Fruit fly (Drosophila melanogaster) whole organism, embryonic: ENCODE data around the gene pHCl-1.

Source experiments
- Antp ChIP-seq: fragments of 200-800 bp; sonication (Bioruptor generic); optimal IDR thresholded peaks from 3 replicates; lab custom pipeline; 2016; ENCODE audit warnings: missing biosample characterization, missing genetic modification characterization
- Atf3 ChIP-seq: fragments of 200-800 bp; sonication (Bioruptor generic); optimal IDR thresholded peaks from 3 replicates; lab custom pipeline; 2016; ENCODE audit warnings: missing biosample characterization, missing genetic modification characterization
- CG10267 ChIP-seq: fragments of 200-800 bp; sonication (Bioruptor generic); optimal IDR thresholded peaks from 2 replicates; lab custom pipeline; 2018; ENCODE audit warnings: missing biosample characterization, mild to moderate bottlenecking, missing genetic modification characterization, moderate library complexity
- CG10654 ChIP-seq: fragments of 200-800 bp; sonication (Bioruptor generic); optimal IDR thresholded peaks from 2 replicates; lab custom pipeline; 2016; ENCODE audit warnings: missing biosample characterization, missing genetic modification characterization
- CG11695 ChIP-seq: fragments of 200-800 bp; sonication (Bioruptor generic); IDR thresholded peaks from 3 replicates; pipeline ENCODE4 v1.3.6; 2022; ENCODE audit warnings: missing biosample characterization, missing genetic modification characterization
- CG12104 ChIP-seq: fragments of 200-800 bp; sonication (Bioruptor generic); optimal IDR thresholded peaks from 3 replicates; lab custom pipeline; 2016; ENCODE audit warnings: missing biosample characterization, missing genetic modification characterization
- CG13424 ChIP-seq: fragments of 200-800 bp; sonication (Bioruptor generic); optimal IDR thresholded peaks from 2 replicates; lab custom pipeline; 2019; ENCODE audit warnings: missing biosample characterization, mild to moderate bottlenecking, missing genetic modification characterization, moderate library complexity
- CG13775 ChIP-seq: fragments of 200-800 bp; sonication (Bioruptor generic); optimal IDR thresholded peaks from 3 replicates; lab custom pipeline; 2017; ENCODE audit warnings: missing biosample characterization, mild to moderate bottlenecking, missing genetic modification characterization
- CG14050 ChIP-seq: fragments of 200-800 bp; sonication (Bioruptor generic); IDR thresholded peaks from 3 replicates; pipeline ENCODE4 v1.3.6; 2022; ENCODE audit warnings: missing biosample characterization, missing genetic modification characterization
- CG14667 ChIP-seq: fragments of 200-800 bp; sonication (Bioruptor generic); IDR thresholded peaks from 2 replicates; pipeline ENCODE4 v1.3.6; 2022; ENCODE audit warnings: missing biosample characterization, missing genetic modification characterization
- CG14860 ChIP-seq: fragments of 200-800 bp; sonication (Bioruptor generic); IDR thresholded peaks from 3 replicates; pipeline ENCODE4 v1.3.6; 2022; ENCODE audit warnings: missing biosample characterization, missing genetic modification characterization; ENCODE audit not compliant: partially characterized antibody
- CG15696 ChIP-seq: fragments of 200-800 bp; sonication (Bioruptor generic); optimal IDR thresholded peaks from 2 replicates; lab custom pipeline; 2019; ENCODE audit warnings: missing biosample characterization, mild to moderate bottlenecking, missing genetic modification characterization, moderate library complexity
- CG16863 ChIP-seq: fragments of 200-800 bp; sonication (Bioruptor generic); optimal IDR thresholded peaks from 3 replicates; lab custom pipeline; 2016; ENCODE audit warnings: missing biosample characterization, missing genetic modification characterization
- CG2116 ChIP-seq: fragments of 200-800 bp; sonication (Bioruptor generic); optimal IDR thresholded peaks from 3 replicates; lab custom pipeline; 2018; ENCODE audit warnings: missing biosample characterization, mild to moderate bottlenecking, missing genetic modification characterization
- CG2712 ChIP-seq: fragments of 200-800 bp; optimal IDR thresholded peaks from 3 replicates; lab custom pipeline; 2019; ENCODE audit warnings: missing biosample characterization, mild to moderate bottlenecking, missing genetic modification characterization, moderate library complexity
- CG2875 ChIP-seq: fragments of 200-800 bp; sonication (Bioruptor generic); optimal IDR thresholded peaks from 2 replicates; lab custom pipeline; 2017; ENCODE audit warnings: missing biosample characterization, mild to moderate bottlenecking, missing genetic modification characterization, missing genetic modification reagents
- CG30403 ChIP-seq: fragments of 200-800 bp; sonication (Bioruptor generic); optimal IDR thresholded peaks from 3 replicates; lab custom pipeline; 2016; ENCODE audit warnings: missing biosample characterization, missing genetic modification characterization
- CG3847 ChIP-seq: fragments of 200-800 bp; sonication (Bioruptor generic); IDR thresholded peaks from 2 replicates; pipeline ENCODE4 v1.3.6; 2022; ENCODE audit warnings: missing biosample characterization, missing genetic modification characterization
- CG4282 ChIP-seq: fragments of 200-800 bp; sonication (Bioruptor generic); optimal IDR thresholded peaks from 2 replicates; lab custom pipeline; 2016; ENCODE audit warnings: missing biosample characterization, missing genetic modification characterization
- CG4707 ChIP-seq: fragments of 200-800 bp; sonication (Bioruptor generic); optimal IDR thresholded peaks from 2 replicates; lab custom pipeline; 2018; ENCODE audit warnings: missing biosample characterization, mild to moderate bottlenecking, missing genetic modification characterization, moderate library complexity
- CG4820 ChIP-seq: fragments of 200-800 bp; sonication (Bioruptor generic); optimal IDR thresholded peaks from 3 replicates; lab custom pipeline; 2016; ENCODE audit warnings: missing biosample characterization, missing genetic modification characterization
- CG5180 ChIP-seq: fragments of 200-800 bp; sonication (Bioruptor generic); optimal IDR thresholded peaks from 3 replicates; lab custom pipeline; 2017; ENCODE audit warnings: missing biosample characterization, missing genetic modification characterization, mild to moderate bottlenecking, moderate library complexity, missing genetic modification reagents
- CG7556 ChIP-seq: fragments of 200-800 bp; sonication (Bioruptor generic); optimal IDR thresholded peaks from 2 replicates; lab custom pipeline; 2017; ENCODE audit warnings: missing biosample characterization, mild to moderate bottlenecking, missing genetic modification characterization
- CG7786 ChIP-seq: fragments of 200-800 bp; sonication (Bioruptor generic); optimal IDR thresholded peaks from 2 replicates; lab custom pipeline; 2016; ENCODE audit warnings: missing biosample characterization, missing genetic modification characterization
- CG8281 ChIP-seq: fragments of 200-800 bp; sonication (Bioruptor generic); optimal IDR thresholded peaks from 2 replicates; lab custom pipeline; 2018; ENCODE audit warnings: missing biosample characterization, mild to moderate bottlenecking, missing genetic modification characterization, moderate library complexity
- CG9609 ChIP-seq: fragments of 200-800 bp; sonication (Bioruptor generic); optimal IDR thresholded peaks from 3 replicates; lab custom pipeline; 2016; ENCODE audit warnings: missing biosample characterization, missing genetic modification characterization
- CG9817 ChIP-seq: fragments of 200-800 bp; sonication (Bioruptor generic); optimal IDR thresholded peaks from 2 replicates; lab custom pipeline; 2018; ENCODE audit warnings: missing biosample characterization, mild to moderate bottlenecking, missing genetic modification characterization, moderate library complexity
- D19B ChIP-seq: fragments of 200-800 bp; sonication (Bioruptor generic); optimal IDR thresholded peaks from 2 replicates; lab custom pipeline; 2017; ENCODE audit warnings: missing biosample characterization, mild to moderate bottlenecking, missing genetic modification characterization
- Doc2 ChIP-seq: fragments of 200-800 bp; sonication (Bioruptor generic); IDR thresholded peaks from 2 replicates; pipeline ENCODE4 v1.3.6; 2022; ENCODE audit warnings: missing biosample characterization, missing genetic modification characterization
- HLH4C ChIP-seq: fragments of 200-800 bp; sonication (Bioruptor generic); IDR thresholded peaks from 3 replicates; pipeline ENCODE4 v1.3.6; 2022; ENCODE audit warnings: missing biosample characterization, missing genetic modification characterization; ENCODE audit not compliant: partially characterized antibody
- Lim3 ChIP-seq: fragments of 200-800 bp; sonication (Bioruptor generic); IDR thresholded peaks from 2 replicates; pipeline ENCODE4 v1.3.6; 2022; ENCODE audit warnings: missing biosample characterization, missing genetic modification characterization
- Rx ChIP-seq: fragments of 200-800 bp; sonication (Bioruptor generic); IDR thresholded peaks from 2 replicates; pipeline ENCODE4 v1.3.6; 2022; ENCODE audit warnings: missing biosample characterization, missing genetic modification characterization
- Taf1 ChIP-seq: fragments of 200-800 bp; sonication (Bioruptor generic); IDR thresholded peaks from 2 replicates; pipeline ENCODE4 v1.3.6; 2022; ENCODE audit warnings: missing biosample characterization, missing genetic modification characterization
- Xrp1 ChIP-seq: fragments of 200-800 bp; sonication (Bioruptor generic); IDR thresholded peaks from 2 replicates; pipeline ENCODE4 v1.3.6; 2022; ENCODE audit warnings: missing biosample characterization, missing genetic modification characterization
- bigmax ChIP-seq: fragments of 200-800 bp; sonication (Bioruptor generic); optimal IDR thresholded peaks from 2 replicates; lab custom pipeline; 2018; ENCODE audit warnings: missing biosample characterization, mild to moderate bottlenecking, missing genetic modification characterization
- crc ChIP-seq: fragments of 200-800 bp; sonication (Bioruptor generic); optimal IDR thresholded peaks from 2 replicates; lab custom pipeline; 2016; ENCODE audit warnings: missing biosample characterization, missing genetic modification characterization
- dmrt11E ChIP-seq: fragments of 200-800 bp; sonication (Bioruptor generic); optimal IDR thresholded peaks from 3 replicates; lab custom pipeline; 2018; ENCODE audit warnings: missing biosample characterization, mild to moderate bottlenecking, missing genetic modification characterization, moderate library complexity
- hbn ChIP-seq: fragments of 200-800 bp; sonication (Bioruptor generic); IDR thresholded peaks from 2 replicates; pipeline ENCODE4 v1.3.6; 2022; ENCODE audit warnings: missing biosample characterization, missing genetic modification characterization; ENCODE audit not compliant: partially characterized antibody
- jumu ChIP-seq: fragments of 200-800 bp; sonication (Bioruptor generic); optimal IDR thresholded peaks from 3 replicates; lab custom pipeline; 2016; ENCODE audit warnings: missing biosample characterization, missing genetic modification characterization
- lmd ChIP-seq: fragments of 200-800 bp; sonication (Bioruptor generic); IDR thresholded peaks from 2 replicates; pipeline ENCODE4 v1.3.6; 2022; ENCODE audit warnings: missing biosample characterization, missing genetic modification characterization
- luna ChIP-seq: fragments of 200-800 bp; sonication (Bioruptor generic); optimal IDR thresholded peaks from 2 replicates; lab custom pipeline; 2016; ENCODE audit warnings: missing biosample characterization, missing genetic modification characterization
- nerfin-2 ChIP-seq: fragments of 200-800 bp; sonication (Bioruptor generic); IDR thresholded peaks from 2 replicates; pipeline ENCODE4 v1.3.6; 2022; ENCODE audit warnings: missing biosample characterization, missing genetic modification characterization; ENCODE audit not compliant: partially characterized antibody
- pho ChIP-seq: fragments of 200-800 bp; sonication (Bioruptor generic); optimal IDR thresholded peaks from 2 replicates; lab custom pipeline; 2016; ENCODE audit warnings: missing biosample characterization, missing genetic modification characterization
- pros ChIP-seq: fragments of 200-800 bp; sonication (Bioruptor generic); optimal IDR thresholded peaks from 3 replicates; lab custom pipeline; 2019; ENCODE audit warnings: missing biosample characterization, mild to moderate bottlenecking, missing genetic modification characterization, moderate library complexity
- scrt ChIP-seq: fragments of 200-800 bp; sonication (Bioruptor generic); optimal IDR thresholded peaks from 2 replicates; lab custom pipeline; 2018; ENCODE audit warnings: missing biosample characterization, mild to moderate bottlenecking, missing genetic modification characterization, moderate library complexity
- sqz ChIP-seq: fragments of 200-800 bp; sonication (Bioruptor generic); optimal IDR thresholded peaks from 3 replicates; lab custom pipeline; 2018; ENCODE audit warnings: missing biosample characterization, mild to moderate bottlenecking, missing genetic modification characterization
- tio ChIP-seq: fragments of 200-800 bp; sonication (Bioruptor generic); optimal IDR thresholded peaks from 2 replicates; lab custom pipeline; 2017; ENCODE audit warnings: missing biosample characterization, missing genetic modification characterization, inconsistent platforms
- twi ChIP-seq: fragments of 200-800 bp; optimal IDR thresholded peaks from 2 replicates; lab custom pipeline; 2019; ENCODE audit warnings: missing biosample characterization, mild to moderate bottlenecking, missing genetic modification characterization, moderate library complexity

pHCl-1 gene

DNA sequence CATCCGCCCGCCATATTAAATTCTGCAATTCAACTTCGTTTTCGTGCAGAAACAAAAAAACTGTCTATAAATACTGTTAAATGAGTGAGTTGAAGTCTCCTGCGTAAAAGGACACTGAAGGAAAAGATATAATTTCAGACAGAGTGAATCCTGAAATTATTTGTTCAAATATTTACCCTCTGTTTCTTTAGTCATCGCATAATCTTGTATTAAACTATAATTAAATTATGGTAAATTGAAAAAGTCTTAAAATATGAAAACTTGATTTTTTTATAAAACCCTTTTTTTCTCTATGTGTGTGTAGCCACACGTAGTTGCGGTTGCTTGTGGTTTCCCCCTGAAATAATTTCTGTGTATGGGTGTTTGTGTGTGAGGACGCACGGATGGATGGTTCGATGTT, 24.5 kb upstream of the pHCl-1 start (continued):
- peak; percentile 31; the same call in 1 of the 2 replicates for TF ChIP-seq CG3847 (GFP tag; lab: Robert Waterston, UW)
- no peak for TF ChIP-seq sqz (GFP tag; lab: Kevin White, UChicago)
- TF ChIP-seq CG10654 (GFP tag; lab: Kevin White, UChicago): no peak

DNA sequence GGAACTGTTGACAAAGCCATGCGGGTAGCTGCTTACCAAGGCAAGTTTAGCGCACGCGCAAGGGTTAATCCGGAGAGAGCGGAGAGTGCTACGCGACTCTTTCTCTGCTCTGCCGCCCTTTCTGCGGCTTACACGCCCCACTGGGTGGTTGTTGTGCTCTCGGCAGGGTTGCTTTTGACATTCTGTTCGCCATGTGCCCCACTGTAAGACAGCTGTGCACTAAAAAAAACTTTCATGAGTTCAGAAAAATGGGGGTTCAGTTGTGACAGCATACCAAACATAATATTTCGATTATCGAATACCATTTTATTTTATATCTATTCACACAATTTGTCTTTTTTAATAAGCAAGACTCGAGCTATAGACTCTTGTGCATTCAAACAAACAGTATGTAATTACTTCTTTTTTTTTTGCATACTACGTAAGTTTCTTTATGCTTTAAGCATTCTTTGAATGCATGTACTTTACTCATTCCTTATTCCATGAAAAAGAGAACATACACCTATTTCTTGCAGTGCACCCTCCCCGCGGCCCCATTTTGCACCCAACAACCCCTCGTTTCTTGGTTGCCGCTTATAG, 22.3 kb upstream of the pHCl-1 start:
- TF ChIP-seq pros (GFP tag; lab: Kevin White, UChicago): peak; percentile 1
- TF ChIP-seq Atf3 (GFP tag; lab: Kevin White, UChicago): peak; percentile 10
- TF ChIP-seq nerfin-2 (GFP tag; lab: Robert Waterston, UW): no peak
- TF ChIP-seq pho (GFP tag; lab: Kevin White, UChicago): peak; percentile 32
- no peak for TF ChIP-seq Lim3 (GFP tag; lab: Robert Waterston, UW)
- peak; percentile 52 for TF ChIP-seq CG5180 (GFP tag; lab: Kevin White, UChicago)
- TF ChIP-seq tio: peak; percentile 2
- TF ChIP-seq CG9817 (tag; lab: Kevin White, UChicago): peak; percentile 20
- TF ChIP-seq CG11695 (GFP tag; lab: Robert Waterston, UW): 0 out of 3 replicates have a peak, but pooled peaks have one; percentile 37
- TF ChIP-seq crc (GFP tag; lab: Kevin White, UChicago): no peak
- TF ChIP-seq Taf1 (GFP tag; lab: Robert Waterston, UW): 0 out of 2 replicates have a peak, but pooled peaks have one; percentile 20
- TF ChIP-seq CG16863 (GFP tag; lab: Kevin White, UChicago): peak; percentile 14
- 0 out of 2 replicates have a peak, but pooled peaks have one; percentile 33 for TF ChIP-seq lmd
- TF ChIP-seq bigmax (GFP tag; lab: Kevin White, UChicago): no peak
- TF ChIP-seq Xrp1: peak; percentile 20; the same call in 1 of the 2 replicates
- TF ChIP-seq CG7786 (GFP tag; lab: Kevin White, UChicago): peak; percentile 8
- TF ChIP-seq CG4282 (GFP tag; lab: Kevin White, UChicago): no peak
- TF ChIP-seq CG2116: peak; percentile 30
- peak; percentile 80 for TF ChIP-seq CG7556 (GFP tag; lab: Kevin White, UChicago)
- no peak for TF ChIP-seq dmrt11E
- TF ChIP-seq hbn (GFP tag; lab: Robert Waterston, UW): no peak
- no peak for TF ChIP-seq CG4820 (GFP tag; lab: Kevin White, UChicago)
- peak; percentile 19 for TF ChIP-seq scrt (GFP tag; lab: Kevin White, UChicago)
- TF ChIP-seq Antp (GFP tag; lab: Kevin White, UChicago): no peak
- TF ChIP-seq CG30403 (GFP tag; lab: Kevin White, UChicago): peak; percentile 34
- no peak for TF ChIP-seq twi (tag; lab: Kevin White, UChicago)
- no peak for TF ChIP-seq CG14860 (GFP tag; lab: Robert Waterston, UW)
- no peak for TF ChIP-seq Doc2 (GFP tag; lab: Robert Waterston, UW)
- TF ChIP-seq CG15696 (tag; lab: Kevin White, UChicago): no peak
- peak; percentile 8 for TF ChIP-seq CG8281 (tag; lab: Kevin White, UChicago)
- TF ChIP-seq D19B (GFP tag; lab: Kevin White, UChicago): peak; percentile 22
- TF ChIP-seq CG4707 (GFP tag; lab: Kevin White, UChicago): peak; percentile 29
- peak; percentile 38 for TF ChIP-seq CG2712
- TF ChIP-seq HLH4C: no peak
- no peak for TF ChIP-seq CG9609 (GFP tag; lab: Kevin White, UChicago)
- TF ChIP-seq jumu: peak; percentile 9
- TF ChIP-seq CG14050 (GFP tag; lab: Robert Waterston, UW): no peak
- TF ChIP-seq luna (GFP tag; lab: Kevin White, UChicago): peak; percentile 27
- TF ChIP-seq Rx (GFP tag; lab: Robert Waterston, UW): no peak
- TF ChIP-seq CG2875 (GFP tag; lab: Kevin White, UChicago): peak; percentile 6
- TF ChIP-seq CG12104: peak; percentile 4
- peak; percentile 47 for TF ChIP-seq CG13775 (GFP tag; lab: Kevin White, UChicago)
- peak; percentile 36 for TF ChIP-seq CG10267
- TF ChIP-seq CG13424 (tag; lab: Kevin White, UChicago): peak; percentile 67
- no peak for TF ChIP-seq CG14667 (GFP tag; lab: Robert Waterston, UW)
